Fruit fly (Drosophila melanogaster): Measurements from ENCODE around the gene Eig71Ej.

dm6 chr3L:15700338-15700966 lies 39.6 kb upstream of the Eig71Ej start:
- no peak for TF ChIP-seq kay (GFP tag; ENCODE audit: borderline replicate concordance)
- no peak for TF ChIP-seq Mnt (GFP tag; optimal IDR thresholded peaks at IDR 0.05)
- TF ChIP-seq CG14711 (tag; optimal IDR thresholded peaks at IDR 0.05), result no peak
